Fruit fly (Drosophila melanogaster): ENCODE results near the gene Dus4.

The Dus4 gene

dm6 chr2L:19023972-19024743 is 38.9 kb upstream of the Dus4 start (continued):
- TF ChIP-seq lmd (GFP tag; IDR thresholded peaks at IDR 0.05) (peak; percentile 55), BtbVII (GFP tag; optimal IDR thresholded peaks at IDR 0.05) (peak; percentile 76), unpg (GFP tag; optimal IDR thresholded peaks at IDR 0.05) (peak; percentile 66), otp (GFP tag; IDR thresholded peaks at IDR 0.05) (no peak), CG15269 (tag; optimal IDR thresholded peaks at IDR 0.05) (peak; percentile 84), CG4820 (GFP tag; optimal IDR thresholded peaks at IDR 0.05) (peak; percentile 32), ro (GFP tag; IDR thresholded peaks at IDR 0.05) (no peak), CG9876 (GFP tag; optimal IDR thresholded peaks at IDR 0.05) (no peak), eyg (GFP tag; optimal IDR thresholded peaks at IDR 0.05) (no peak), her (GFP tag; optimal IDR thresholded peaks at IDR 0.05) (no peak), CG2889 (GFP tag; IDR thresholded peaks at IDR 0.05) (no peak), CG11398 (GFP tag; optimal IDR thresholded peaks at IDR 0.05) (no peak), CG11085 (GFP tag; IDR thresholded peaks at IDR 0.05) (no peak), nerfin-2 (GFP tag; IDR thresholded peaks at IDR 0.05; ENCODE audit: partially characterized antibody) (no peak), pnt (GFP tag; optimal IDR thresholded peaks at IDR 0.05) (no peak), CG15514 (GFP tag; optimal IDR thresholded peaks at IDR 0.05) (peak; percentile 53), Elba2 (GFP tag; optimal IDR thresholded peaks at IDR 0.05) (no peak), CG7987 (GFP tag; optimal IDR thresholded peaks at IDR 0.05) (peak; percentile 10), CG1529 (GFP tag; optimal IDR thresholded peaks at IDR 0.05) (peak; percentile 30), CG4328 (GFP tag; optimal IDR thresholded peaks at IDR 0.05) (peak; percentile 73), klu (GFP tag; IDR thresholded peaks at IDR 0.05) (no peak), HmgZ (tag; optimal IDR thresholded peaks at IDR 0.05) (peak; percentile 65), NC2α (GFP tag; optimal IDR thresholded peaks at IDR 0.05) (no peak), slbo (GFP tag; IDR thresholded peaks at IDR 0.05) (peak; percentile 67), HmgD (GFP tag; optimal IDR thresholded peaks at IDR 0.05) (no peak), CG7357 (GFP tag; IDR thresholded peaks at IDR 0.05) (no peak), CG17802 (tag; optimal IDR thresholded peaks at IDR 0.05) (peak; percentile 14), CG12942 (GFP tag; optimal IDR thresholded peaks at IDR 0.05) (peak; percentile 35), run (tag; optimal IDR thresholded peaks at IDR 0.05) (peak; percentile 38), kah (GFP tag; optimal IDR thresholded peaks at IDR 0.05) (peak; percentile 47), Hsf (GFP tag; optimal IDR thresholded peaks at IDR 0.05) (peak; percentile 45), wor (GFP tag; IDR thresholded peaks at IDR 0.05) (peak; percentile 47; the same call in 1 of the 2 replicates), CG17829 (tag; optimal IDR thresholded peaks at IDR 0.05) (peak; percentile 56), chm (GFP tag; IDR thresholded peaks at IDR 0.05) (0 out of 2 replicates have a peak, but pooled peaks have one; percentile 16), CG2116 (GFP tag; optimal IDR thresholded peaks at IDR 0.05) (no peak), GATAe (GFP tag; conservative IDR thresholded peaks at IDR 0.05) (no peak), CG14441 (GFP tag; IDR thresholded peaks at IDR 0.05) (no peak), CG6272 (GFP tag; IDR thresholded peaks at IDR 0.05) (no peak), CG14667 (GFP tag; IDR thresholded peaks at IDR 0.05) (peak; percentile 21; the same call in 1 of the 2 replicates), CG17328 (GFP tag; IDR thresholded peaks at IDR 0.05) (no peak; the same call in 1 of the 2 replicates), seq (GFP tag; IDR thresholded peaks at IDR 0.05) (peak; percentile 55; the same call in 1 of the 2 replicates), chif (GFP tag; optimal IDR thresholded peaks at IDR 0.05) (no peak), h (optimal IDR thresholded peaks at IDR 0.05) (no peak), Bdp1 (GFP tag; optimal IDR thresholded peaks at IDR 0.05) (no peak), exex (tag; optimal IDR thresholded peaks at IDR 0.05) (peak; percentile 15), eve (GFP tag; optimal IDR thresholded peaks at IDR 0.05) (no peak), shn (GFP tag; optimal IDR thresholded peaks at IDR 0.05) (no peak), CG8944 (GFP tag; optimal IDR thresholded peaks at IDR 0.05) (no peak), fu2 (GFP tag; optimal IDR thresholded peaks at IDR 0.05) (no peak), CG6813 (GFP tag; optimal IDR thresholded peaks at IDR 0.05) (peak; percentile 46), PHDP (tag; optimal IDR thresholded peaks at IDR 0.05) (peak; percentile 79)

Data from whole organism, embryonic.